Fruit fly (Drosophila melanogaster) whole organism, embryonic: ENCODE data around the gene Coq7.

Source experiments
- CG10543 ChIP-seq: fragments of 200-800 bp; sonication (Bioruptor generic); optimal IDR thresholded peaks from 3 replicates; lab custom pipeline; 2017; ENCODE audit warnings: missing biosample characterization, mild to moderate bottlenecking, missing genetic modification characterization, moderate library complexity
- CG11085 ChIP-seq: fragments of 200-800 bp; sonication (Bioruptor generic); IDR thresholded peaks from 2 replicates; pipeline ENCODE4 v1.3.6; 2022; ENCODE audit warnings: missing biosample characterization, missing genetic modification characterization
- CG11695 ChIP-seq: fragments of 200-800 bp; sonication (Bioruptor generic); IDR thresholded peaks from 3 replicates; pipeline ENCODE4 v1.3.6; 2022; ENCODE audit warnings: missing biosample characterization, missing genetic modification characterization
- CG12104 ChIP-seq: fragments of 200-800 bp; sonication (Bioruptor generic); optimal IDR thresholded peaks from 3 replicates; lab custom pipeline; 2016; ENCODE audit warnings: missing biosample characterization, missing genetic modification characterization
- CG12299 ChIP-seq: fragments of 200-800 bp; sonication (Bioruptor generic); optimal IDR thresholded peaks from 2 replicates; lab custom pipeline; 2018; ENCODE audit warnings: missing biosample characterization, mild to moderate bottlenecking, missing genetic modification characterization
- CG12659 ChIP-seq: fragments of 200-800 bp; sonication (Bioruptor generic); optimal IDR thresholded peaks from 3 replicates; lab custom pipeline; 2017; ENCODE audit warnings: mild to moderate bottlenecking, missing biosample characterization, missing genetic modification reagents, missing genetic modification characterization
- CG14710 ChIP-seq: fragments of 200-800 bp; sonication (Bioruptor generic); optimal IDR thresholded peaks from 3 replicates; lab custom pipeline; 2019; ENCODE audit warnings: missing biosample characterization, mild to moderate bottlenecking, missing genetic modification characterization, moderate library complexity
- CG17802 ChIP-seq: fragments of 200-800 bp; sonication (Bioruptor generic); optimal IDR thresholded peaks from 2 replicates; lab custom pipeline; 2018; ENCODE audit warnings: missing biosample characterization, mild to moderate bottlenecking, missing genetic modification characterization, moderate library complexity
- CG18764 ChIP-seq: fragments of 200-800 bp; sonication (Bioruptor generic); optimal IDR thresholded peaks from 3 replicates; lab custom pipeline; 2016; ENCODE audit warnings: missing biosample characterization, missing genetic modification characterization
- CG2129 ChIP-seq: fragments of 200-800 bp; sonication (Bioruptor generic); IDR thresholded peaks from 2 replicates; pipeline ENCODE4 v1.3.6; 2022; ENCODE audit warnings: missing biosample characterization, missing genetic modification characterization; ENCODE audit not compliant: partially characterized antibody
- CG2712 ChIP-seq: fragments of 200-800 bp; optimal IDR thresholded peaks from 3 replicates; lab custom pipeline; 2019; ENCODE audit warnings: missing biosample characterization, mild to moderate bottlenecking, missing genetic modification characterization, moderate library complexity
- CG2889 ChIP-seq: fragments of 200-800 bp; sonication (Bioruptor generic); IDR thresholded peaks from 3 replicates; pipeline ENCODE4 v1.3.6; 2022; ENCODE audit warnings: missing biosample characterization, missing genetic modification characterization
- CG3065 ChIP-seq: fragments of 200-800 bp; sonication (Bioruptor generic); optimal IDR thresholded peaks from 2 replicates; lab custom pipeline; 2016; ENCODE audit warnings: missing biosample characterization, missing genetic modification characterization
- CG31224 ChIP-seq: fragments of 200-800 bp; sonication (Bioruptor generic); IDR thresholded peaks from 2 replicates; pipeline ENCODE4 v1.3.6; 2022; ENCODE audit warnings: missing biosample characterization, missing genetic modification characterization
- CG31388 ChIP-seq: fragments of 200-800 bp; sonication (Bioruptor generic); optimal IDR thresholded peaks from 2 replicates; lab custom pipeline; 2016; ENCODE audit warnings: missing biosample characterization, missing genetic modification characterization
- CG3726 ChIP-seq: fragments of 200-800 bp; sonication (Bioruptor generic); IDR thresholded peaks from 3 replicates; pipeline ENCODE4, ENCODE4 v1.3.6; 2022; ENCODE audit warnings: missing biosample characterization, missing genetic modification characterization
- CG3847 ChIP-seq: fragments of 200-800 bp; sonication (Bioruptor generic); IDR thresholded peaks from 2 replicates; pipeline ENCODE4 v1.3.6; 2022; ENCODE audit warnings: missing biosample characterization, missing genetic modification characterization
- CG4328 ChIP-seq: fragments of 200-800 bp; sonication (Bioruptor generic); optimal IDR thresholded peaks from 3 replicates; lab custom pipeline; 2017; ENCODE audit warnings: missing biosample characterization, missing genetic modification reagents, missing genetic modification characterization
- CG5953 ChIP-seq: fragments of 200-800 bp; sonication (Bioruptor generic); IDR thresholded peaks from 2 replicates; pipeline ENCODE4 v1.3.6; 2022; ENCODE audit warnings: missing biosample characterization, missing genetic modification characterization
- CG7357 ChIP-seq: fragments of 200-800 bp; sonication (Bioruptor generic); IDR thresholded peaks from 3 replicates; pipeline ENCODE4 v1.3.6; 2022; ENCODE audit warnings: missing biosample characterization, missing genetic modification characterization
- CG7963 ChIP-seq: fragments of 200-800 bp; sonication (Bioruptor generic); IDR thresholded peaks from 3 replicates; pipeline ENCODE4 v1.3.6; 2022; ENCODE audit warnings: missing biosample characterization, missing genetic modification characterization; ENCODE audit not compliant: partially characterized antibody
- Camta ChIP-seq: fragments of 200-800 bp; sonication (Bioruptor generic); optimal IDR thresholded peaks from 2 replicates; lab custom pipeline; 2016; ENCODE audit warnings: missing biosample characterization, missing genetic modification characterization
- Dll ChIP-seq: fragments of 200-800 bp; sonication (Bioruptor generic); IDR thresholded peaks from 4 replicates; pipeline ENCODE4 v1.3.6; 2022; ENCODE audit warnings: missing biosample characterization, missing genetic modification characterization; ENCODE audit not compliant: partially characterized antibody
- E2f2 ChIP-seq: fragments of 200-800 bp; sonication (Bioruptor generic); IDR thresholded peaks from 2 replicates; pipeline ENCODE4 v1.3.6; 2022; ENCODE audit warnings: missing biosample characterization, missing genetic modification characterization
- Fer1 ChIP-seq: fragments of 200-800 bp; sonication (Bioruptor generic); optimal IDR thresholded peaks from 2 replicates; lab custom pipeline; 2017; ENCODE audit warnings: missing biosample characterization, mild to moderate bottlenecking, missing genetic modification characterization
- Gug ChIP-seq: fragments of 200-800 bp; sonication (Bioruptor generic); IDR thresholded peaks from 4 replicates; pipeline ENCODE4 v1.3.6; 2022; ENCODE audit warnings: missing biosample characterization, missing genetic modification characterization
- HLH3B ChIP-seq: fragments of 200-800 bp; sonication (Bioruptor generic); IDR thresholded peaks from 2 replicates; pipeline ENCODE4 v1.3.6; 2022; ENCODE audit warnings: missing biosample characterization, missing genetic modification characterization
- HLH54F ChIP-seq: fragments of 200-800 bp; sonication (Bioruptor generic); optimal IDR thresholded peaks from 3 replicates; lab custom pipeline; 2016; ENCODE audit warnings: missing biosample characterization, missing genetic modification characterization
- HmgD ChIP-seq: fragments of 200-800 bp; sonication (Bioruptor generic); optimal IDR thresholded peaks from 3 replicates; lab custom pipeline; 2016; ENCODE audit warnings: missing biosample characterization, missing genetic modification characterization
- Kr ChIP-seq: fragments of 200-800 bp; sonication (Bioruptor generic); optimal IDR thresholded peaks from 2 replicates; lab custom pipeline; 2017; ENCODE audit warnings: missing biosample characterization, mild to moderate bottlenecking, missing genetic modification characterization
- MTF-1 ChIP-seq: fragments of 200-800 bp; sonication (Bioruptor generic); optimal IDR thresholded peaks from 2 replicates; lab custom pipeline; 2018; ENCODE audit warnings: missing biosample characterization, mild to moderate bottlenecking, missing genetic modification characterization, borderline replicate concordance
- Mad ChIP-seq: fragments of 200-800 bp; sonication (Bioruptor generic); optimal IDR thresholded peaks from 2 replicates; lab custom pipeline; 2016; ENCODE audit warnings: missing biosample characterization, missing genetic modification characterization
- PHDP ChIP-seq: fragments of 200-800 bp; sonication (Bioruptor generic); optimal IDR thresholded peaks from 3 replicates; lab custom pipeline; 2018; ENCODE audit warnings: missing biosample characterization, mild to moderate bottlenecking, missing genetic modification characterization, moderate library complexity
- ab ChIP-seq: fragments of 200-800 bp; sonication (Bioruptor generic); optimal IDR thresholded peaks from 2 replicates; lab custom pipeline; 2016; ENCODE audit warnings: missing biosample characterization, missing genetic modification characterization
- chif ChIP-seq, 2 experiments: fragments of 200-800 bp; sonication (Bioruptor generic); optimal IDR thresholded peaks; 3 replicates each; lab custom pipeline; 2016; ENCODE audit warnings: missing biosample characterization in 2 of 2, missing genetic modification characterization in 2 of 2
- danr ChIP-seq: fragments of 200-800 bp; sonication (Bioruptor generic); IDR thresholded peaks from 2 replicates; pipeline ENCODE4 v1.3.6; 2022; ENCODE audit warnings: missing biosample characterization, missing genetic modification characterization
- dmrt99B ChIP-seq: fragments of 200-800 bp; sonication (Bioruptor generic); optimal IDR thresholded peaks from 2 replicates; lab custom pipeline; 2018; ENCODE audit warnings: missing biosample characterization, mild to moderate bottlenecking, missing genetic modification characterization, moderate library complexity
- fd102C ChIP-seq: fragments of 200-800 bp; sonication (Bioruptor generic); optimal IDR thresholded peaks from 2 replicates; lab custom pipeline; 2018; ENCODE audit warnings: missing biosample characterization, mild to moderate bottlenecking, missing genetic modification characterization, moderate library complexity
- fd96Cb ChIP-seq: fragments of 200-800 bp; sonication (Bioruptor generic); optimal IDR thresholded peaks from 2 replicates; lab custom pipeline; 2018; ENCODE audit warnings: missing biosample characterization, mild to moderate bottlenecking, missing genetic modification characterization, moderate library complexity
- gcm ChIP-seq: fragments of 200-800 bp; sonication (Bioruptor generic); optimal IDR thresholded peaks from 2 replicates; lab custom pipeline; 2019; ENCODE audit warnings: missing biosample characterization, mild to moderate bottlenecking, missing genetic modification characterization, moderate library complexity
- grau ChIP-seq: fragments of 200-800 bp; optimal IDR thresholded peaks from 3 replicates; lab custom pipeline; 2019; ENCODE audit warnings: missing biosample characterization, mild to moderate bottlenecking, missing genetic modification characterization, moderate library complexity
- grn ChIP-seq: fragments of 200-800 bp; sonication (Bioruptor generic); optimal IDR thresholded peaks from 3 replicates; lab custom pipeline; 2017; ENCODE audit warnings: missing biosample characterization, missing genetic modification characterization
- gsb-n ChIP-seq: fragments of 200-800 bp; sonication (Bioruptor generic); optimal IDR thresholded peaks from 3 replicates; lab custom pipeline; 2018; ENCODE audit warnings: missing biosample characterization, mild to moderate bottlenecking, missing genetic modification characterization
- jing ChIP-seq: fragments of 200-800 bp; sonication (Bioruptor generic); optimal IDR thresholded peaks from 2 replicates; lab custom pipeline; 2018; ENCODE audit warnings: missing biosample characterization, mild to moderate bottlenecking, missing genetic modification characterization
- klu ChIP-seq: fragments of 200-800 bp; sonication (Bioruptor generic); IDR thresholded peaks from 2 replicates; pipeline ENCODE4 v1.3.6; 2022; ENCODE audit warnings: missing biosample characterization, missing genetic modification characterization
- pb ChIP-seq: fragments of 200-800 bp; sonication (Bioruptor generic); optimal IDR thresholded peaks from 3 replicates; lab custom pipeline; 2016; ENCODE audit warnings: missing biosample characterization, missing genetic modification characterization
- peb ChIP-seq: fragments of 200-800 bp; sonication (Bioruptor generic); IDR thresholded peaks from 2 replicates; pipeline ENCODE4 v1.3.6; 2022; ENCODE audit warnings: missing biosample characterization, missing genetic modification characterization
- shn ChIP-seq: fragments of 200-800 bp; sonication (Bioruptor generic); optimal IDR thresholded peaks from 3 replicates; lab custom pipeline; 2016; ENCODE audit warnings: missing biosample characterization, missing genetic modification characterization
- slbo ChIP-seq: fragments of 200-800 bp; sonication (Bioruptor generic); IDR thresholded peaks from 2 replicates; pipeline ENCODE4 v1.3.6; 2022; ENCODE audit warnings: missing biosample characterization, missing genetic modification characterization
- toy ChIP-seq: fragments of 200-800 bp; sonication (Bioruptor generic); IDR thresholded peaks from 2 replicates; pipeline ENCODE4 v1.3.6; 2022; ENCODE audit warnings: missing biosample characterization, missing genetic modification characterization
- z ChIP-seq: fragments of 200-800 bp; sonication (Bioruptor generic); IDR thresholded peaks from 3 replicates; pipeline ENCODE4 v1.3.6; 2022; ENCODE audit warnings: missing biosample characterization, missing genetic modification characterization

The Coq7 gene

dm6 chrX:6770924-6771323 lies at the start of gene Coq7 (continued):
- TF ChIP-seq CG3065 (GFP tag; lab: Kevin White, UChicago) = peak; percentile 77
- TF ChIP-seq klu (GFP tag; lab: Robert Waterston, UW) = peak; percentile 76
- TF ChIP-seq CG10543 = no peak
- peak; percentile 81 for TF ChIP-seq grn
- TF ChIP-seq slbo (GFP tag; lab: Robert Waterston, UW) = peak; percentile 96
- peak; percentile 81 for TF ChIP-seq CG5953 (GFP tag; lab: Robert Waterston, UW)
- peak; percentile 73 for TF ChIP-seq CG12104
- peak; percentile 59 for TF ChIP-seq HLH54F (GFP tag; lab: Kevin White, UChicago)
- peak; percentile 43 for TF ChIP-seq CG31388 (GFP tag; lab: Kevin White, UChicago)
- peak; percentile 37 to 57 for TF ChIP-seq chif (GFP tag; optimal IDR thresholded peaks at IDR 0.05; lab: Kevin White, UChicago)
- peak; percentile 55 for TF ChIP-seq fd102C (GFP tag; lab: Kevin White, UChicago)
- TF ChIP-seq CG2712 (tag; lab: Kevin White, UChicago) = peak; percentile 91
- peak; percentile 94 for TF ChIP-seq CG3847 (GFP tag; lab: Robert Waterston, UW)
- TF ChIP-seq CG11085 (GFP tag; lab: Robert Waterston, UW) = peak; percentile 82
- peak; percentile 81 for TF ChIP-seq fd96Cb
- TF ChIP-seq gcm (GFP tag; lab: Kevin White, UChicago) = no peak
- peak; percentile 84 for TF ChIP-seq CG18764 (GFP tag; lab: Kevin White, UChicago)
- TF ChIP-seq Mad (GFP tag; lab: Kevin White, UChicago) = peak; percentile 76
- peak; percentile 58 for TF ChIP-seq CG17802 (tag; lab: Kevin White, UChicago)
- peak; percentile 50; the same call in 1 of the 2 replicates for TF ChIP-seq toy (GFP tag; lab: Robert Waterston, UW)
- 0 out of 3 replicates have a peak, but pooled peaks have one; percentile 10 for TF ChIP-seq z (GFP tag; lab: Robert Waterston, UW)
- no peak for TF ChIP-seq pb
- TF ChIP-seq ab (GFP tag; lab: Kevin White, UChicago) = no peak
- peak; percentile 65 for TF ChIP-seq jing (GFP tag; lab: Kevin White, UChicago)
- TF ChIP-seq CG3726 (GFP tag; lab: Robert Waterston, UW) = peak; percentile 81; the same call in 2 of the 3 replicates
- peak; percentile 88 for TF ChIP-seq CG2889 (GFP tag; lab: Robert Waterston, UW)
- TF ChIP-seq peb (GFP tag; lab: Robert Waterston, UW) = peak; percentile 73
- peak; percentile 97 for TF ChIP-seq CG2129 (GFP tag; lab: Robert Waterston, UW)
- TF ChIP-seq shn (GFP tag; lab: Kevin White, UChicago) = peak; percentile 14
- peak; percentile 99 for TF ChIP-seq Dll (GFP tag; lab: Robert Waterston, UW)
- peak; percentile 56 for TF ChIP-seq MTF-1 (GFP tag; lab: Kevin White, UChicago)
- peak; percentile 59 for TF ChIP-seq CG12299 (tag; lab: Kevin White, UChicago)
- TF ChIP-seq Camta = peak; percentile 52
- peak; percentile 94 for TF ChIP-seq Gug
- no peak for TF ChIP-seq dmrt99B (tag; lab: Kevin White, UChicago)
- TF ChIP-seq CG12659 (GFP tag; lab: Kevin White, UChicago) = peak; percentile 89
- TF ChIP-seq CG4328 (GFP tag; lab: Kevin White, UChicago) = peak; percentile 68
- peak; percentile 85 for TF ChIP-seq CG31224 (GFP tag; lab: Robert Waterston, UW)
- TF ChIP-seq gsb-n (tag; lab: Kevin White, UChicago) = no peak
- TF ChIP-seq CG11695 (GFP tag; lab: Robert Waterston, UW) = peak; percentile 87
- TF ChIP-seq CG14710 (tag; lab: Kevin White, UChicago) = peak; percentile 91
- TF ChIP-seq Fer1 = no peak
- TF ChIP-seq HmgD (GFP tag; lab: Kevin White, UChicago) = no peak
- no peak for TF ChIP-seq Kr (GFP tag; lab: Kevin White, UChicago)
- TF ChIP-seq HLH3B (GFP tag; lab: Robert Waterston, UW) = peak; percentile 87
- TF ChIP-seq CG7963 (GFP tag; lab: Robert Waterston, UW) = peak; percentile 89
- TF ChIP-seq danr (GFP tag; lab: Robert Waterston, UW) = peak; percentile 83
- peak; percentile 76 for TF ChIP-seq E2f2 (GFP tag; lab: Robert Waterston, UW)
- TF ChIP-seq CG7357 (GFP tag; lab: Robert Waterston, UW) = peak; percentile 82; the same call in 2 of the 3 replicates
- no peak for TF ChIP-seq PHDP (tag; lab: Kevin White, UChicago)
- peak; percentile 85 for TF ChIP-seq grau
